Worm (Caenorhabditis elegans): ENCODE results near the gene clec-263.
"Not testable (repeated sequence)": the region's sequence is repeated elsewhere in the genome, so short reads cannot be mapped to it uniquely, and the experiment has no call there.

Gene clec-263

ce11 chrV:20561795-20562194, 12.6 kb upstream of the clec-263 start, which contains the start of gene F26F2.1:
Gene F26F2.1 (minus strand): TSS chrV:20561895.
- TF ChIP-seq M03D4.4 (tag; optimal IDR thresholded peaks at IDR 0.05) (no peak), unc-120 (tag; optimal IDR thresholded peaks at IDR 0.05; ENCODE audit: poor library complexity, severe bottlenecking) (no peak), unc-62 (GFP tag; optimal IDR thresholded peaks at IDR 0.05) (no peak), pha-4 (tag; optimal IDR thresholded peaks at IDR 0.05) (no peak), sptf-1 (tag; optimal IDR thresholded peaks at IDR 0.05) (no peak), nhr-76 (tag; optimal IDR thresholded peaks at IDR 0.05) (no peak), blmp-1 (tag; optimal IDR thresholded peaks at IDR 0.05) (no peak), sem-2 (GFP tag; optimal IDR thresholded peaks at IDR 0.05) (no peak), ceh-83 (GFP tag; optimal IDR thresholded peaks at IDR 0.05) (no peak), mep-1 (tag; optimal IDR thresholded peaks at IDR 0.05) (no peak), mab-5 (tag; optimal IDR thresholded peaks at IDR 0.05) (no peak), tbx-8 (GFP tag; optimal IDR thresholded peaks at IDR 0.05) (no peak)

- TF ChIP-seq mep-1, sptf-1, pha-4 (tag; optimal IDR thresholded peaks at IDR 0.05): not testable (repeated sequence)
Measured at ce11 chrV:20564054-20564453, 10.4 kb upstream of the clec-263 start, which contains the start of gene F26F2.13. Gene F26F2.13 (plus strand): TSS chrV:20564354.

- TF ChIP-seq ceh-43 (GFP tag; optimal IDR thresholded peaks at IDR 0.05) (no peak), snpc-4 (tag; optimal IDR thresholded peaks at IDR 0.05) (no peak), lin-32 (GFP tag; optimal IDR thresholded peaks at IDR 0.05) (no peak), unc-120 (tag; optimal IDR thresholded peaks at IDR 0.05; ENCODE audit: poor library complexity, severe bottlenecking) (no peak), elt-1 (tag; optimal IDR thresholded peaks at IDR 0.05; ENCODE audit: borderline replicate concordance, insufficient read depth) (no peak), nhr-76 (tag; optimal IDR thresholded peaks at IDR 0.05) (no peak), cnd-1 (tag; optimal IDR thresholded peaks at IDR 0.05) (no peak), mab-5 (tag; optimal IDR thresholded peaks at IDR 0.05) (no peak), hlh-1 (tag; optimal IDR thresholded peaks at IDR 0.05) (no peak), flh-1 (GFP tag; optimal IDR thresholded peaks at IDR 0.05) (no peak), drap-1 (GFP tag; optimal IDR thresholded peaks at IDR 0.05) (no peak)
Measured at ce11 chrV:20566454-20566853, 8.0 kb upstream of the clec-263 start, which contains the start of gene F26F2.3. Gene F26F2.3 (minus strand): TSS chrV:20566554.

ce11 chrV:20568995-20569394, 5.4 kb upstream of the clec-263 start, which contains the start of gene F26F2.4:
Gene F26F2.4 (plus strand): TSS chrV:20569295.
- not testable (repeated sequence) for TF ChIP-seq nhr-28, mep-1, lin-13 (tag; optimal IDR thresholded peaks at IDR 0.05)

ce11 chrV:20573392-20573791, 1.0 kb upstream of the clec-263 start, which contains the start of gene F26F2.5:
Gene F26F2.5 (plus strand): TSS chrV:20573692.
- no peak for TF ChIP-seq sem-2 (GFP tag; optimal IDR thresholded peaks at IDR 0.05)
- no peak for TF ChIP-seq ceh-43 (GFP tag; optimal IDR thresholded peaks at IDR 0.05)
- TF ChIP-seq snpc-4 (tag; optimal IDR thresholded peaks at IDR 0.05): no peak
- no peak for TF ChIP-seq mab-5 (tag; optimal IDR thresholded peaks at IDR 0.05)
- no peak for TF ChIP-seq nhr-2 (tag; optimal IDR thresholded peaks at IDR 0.05)
- no peak for TF ChIP-seq sptf-1 (tag; optimal IDR thresholded peaks at IDR 0.05)
- TF ChIP-seq drap-1 (GFP tag; optimal IDR thresholded peaks at IDR 0.05): no peak
- TF ChIP-seq blmp-1 (tag; optimal IDR thresholded peaks at IDR 0.05): no peak
- TF ChIP-seq hlh-1 (tag; optimal IDR thresholded peaks at IDR 0.05): no peak
- no peak for TF ChIP-seq lin-32 (GFP tag; optimal IDR thresholded peaks at IDR 0.05)
- TF ChIP-seq nhr-12 (tag; optimal IDR thresholded peaks at IDR 0.05): no peak
- TF ChIP-seq lin-13 (tag; optimal IDR thresholded peaks at IDR 0.05): no peak
- TF ChIP-seq M03D4.4 (tag; optimal IDR thresholded peaks at IDR 0.05): no peak
- TF ChIP-seq nhr-28 (tag; optimal IDR thresholded peaks at IDR 0.05): no peak
- TF ChIP-seq tbx-8 (GFP tag; optimal IDR thresholded peaks at IDR 0.05): no peak
- no peak for TF ChIP-seq elt-3 (tag; optimal IDR thresholded peaks at IDR 0.05)
- no peak for TF ChIP-seq elt-1 (tag; optimal IDR thresholded peaks at IDR 0.05; ENCODE audit: borderline replicate concordance, insufficient read depth)
- TF ChIP-seq ceh-39 (tag; optimal IDR thresholded peaks at IDR 0.05): no peak

ce11 chrV:20574872-20575271, 458 bp downstream of the clec-263 start:
- TF ChIP-seq pha-4 (tag; optimal IDR thresholded peaks at IDR 0.05) (no peak), unc-120 (tag; optimal IDR thresholded peaks at IDR 0.05; ENCODE audit: poor library complexity, severe bottlenecking) (no peak), lin-13 (tag; optimal IDR thresholded peaks at IDR 0.05) (no peak), nhr-76 (tag; optimal IDR thresholded peaks at IDR 0.05) (no peak), blmp-1 (tag; optimal IDR thresholded peaks at IDR 0.05) (no peak), ztf-11 (tag; optimal IDR thresholded peaks at IDR 0.05) (no peak), ham-2 (GFP tag; optimal IDR thresholded peaks at IDR 0.05) (no peak), unc-39 (tag; optimal IDR thresholded peaks at IDR 0.05) (no peak), unc-62 (GFP tag; optimal IDR thresholded peaks at IDR 0.05) (no peak), bed-3 (GFP tag; optimal IDR thresholded peaks at IDR 0.05) (no peak)
